Fruit fly (Drosophila melanogaster) whole organism, pupa: ENCODE measurements around the gene Jhbp7.

Experiments used
- CG10348 ChIP-seq: fragments of 200-800 bp; sonication (Bioruptor generic); IDR thresholded peaks from 2 replicates; pipeline ENCODE4 v1.3.6; 2022; ENCODE audit warnings: missing biosample characterization, missing genetic modification characterization
- CG14655 ChIP-seq: fragments of 200-800 bp; sonication (Bioruptor generic); optimal IDR thresholded peaks from 3 replicates; lab custom pipeline; 2017; ENCODE audit warnings: mild to moderate bottlenecking, missing biosample characterization, missing genetic modification reagents, missing genetic modification characterization
- CG15710 ChIP-seq: fragments of 200-800 bp; sonication (Bioruptor generic); optimal IDR thresholded peaks from 2 replicates; lab custom pipeline; 2018; ENCODE audit warnings: missing biosample characterization, mild to moderate bottlenecking, missing genetic modification characterization, moderate library complexity
- CG34367 ChIP-seq: fragments of 200-800 bp; sonication (Bioruptor generic); optimal IDR thresholded peaks from 2 replicates; lab custom pipeline; 2018; ENCODE audit warnings: missing biosample characterization, mild to moderate bottlenecking, missing genetic modification characterization
- CG4496 ChIP-seq: fragments of 200-800 bp; sonication (Bioruptor generic); IDR thresholded peaks from 3 replicates; pipeline ENCODE4 v1.3.6; 2022; ENCODE audit warnings: missing biosample characterization, missing genetic modification characterization
- CG8159 ChIP-seq: fragments of 200-800 bp; sonication (Bioruptor generic); optimal IDR thresholded peaks from 3 replicates; lab custom pipeline; 2018; ENCODE audit warnings: missing biosample characterization, mild to moderate bottlenecking, missing genetic modification characterization, moderate library complexity
- D1 ChIP-seq: fragments of 200-800 bp; sonication (Bioruptor generic); optimal IDR thresholded peaks from 2 replicates; lab custom pipeline; 2018; ENCODE audit warnings: missing biosample characterization, mild to moderate bottlenecking, missing genetic modification characterization, moderate library complexity
- EcR ChIP-seq: fragments of 200-800 bp; sonication (Bioruptor generic); optimal IDR thresholded peaks from 3 replicates; lab custom pipeline; 2019; ENCODE audit warnings: missing biosample characterization, missing genetic modification characterization, mild to moderate bottlenecking, moderate library complexity, missing genetic modification reagents
- Ets98B ChIP-seq: fragments of 200-800 bp; sonication (Bioruptor generic); IDR thresholded peaks from 2 replicates; pipeline ENCODE4 v1.3.6; 2022; ENCODE audit warnings: missing biosample characterization, missing genetic modification characterization
- Pif1A ChIP-seq: fragments of 200-800 bp; sonication (Bioruptor generic); optimal IDR thresholded peaks from 3 replicates; lab custom pipeline; 2016; ENCODE audit warnings: missing biosample characterization, missing genetic modification characterization
- Snoo ChIP-seq: fragments of 200-800 bp; sonication (Bioruptor generic); optimal IDR thresholded peaks from 3 replicates; lab custom pipeline; 2017; ENCODE audit warnings: missing biosample characterization, mild to moderate bottlenecking, missing genetic modification characterization, inconsistent platforms
- fd96Ca ChIP-seq: fragments of 200-800 bp; sonication (Bioruptor generic); IDR thresholded peaks from 3 replicates; pipeline ENCODE4 v1.3.6; 2022; ENCODE audit warnings: missing biosample characterization, missing genetic modification characterization
- rn ChIP-seq: fragments of 200-800 bp; sonication (Bioruptor generic); IDR thresholded peaks from 2 replicates; pipeline ENCODE4 v1.3.6; 2022; ENCODE audit warnings: missing biosample characterization, missing genetic modification characterization

DNA sequence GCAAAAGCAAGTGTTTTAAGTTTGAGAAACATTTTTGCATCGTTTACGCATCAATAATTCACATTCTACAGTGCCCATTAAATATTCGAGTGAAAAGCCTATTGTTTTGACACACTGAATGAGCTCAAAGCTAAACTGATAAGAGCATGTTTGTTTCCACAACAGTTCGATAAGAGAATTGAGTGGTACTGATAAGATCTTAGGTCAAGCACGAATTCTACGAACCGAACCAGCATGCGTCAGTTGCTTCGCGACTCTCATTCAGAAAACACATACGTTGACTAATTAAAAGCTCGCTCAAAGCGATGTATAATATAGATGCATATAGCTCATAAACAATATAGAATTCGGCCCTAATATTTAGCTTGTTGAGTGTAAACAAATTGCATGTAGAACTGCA, 28.2 kb upstream of the Jhbp7 start:
- no peak for TF ChIP-seq CG34367 (tag; lab: Kevin White, UChicago)
- no peak for TF ChIP-seq Snoo (tag; lab: Kevin White, UChicago)
- TF ChIP-seq CG8159 (tag; lab: Kevin White, UChicago) = no peak
- no peak for TF ChIP-seq EcR (GFP tag; lab: Kevin White, UChicago)
- TF ChIP-seq CG4496 (GFP tag; lab: Robert Waterston, UW) = no peak
- no peak for TF ChIP-seq rn (GFP tag; lab: Robert Waterston, UW)
- TF ChIP-seq Pif1A (GFP tag; lab: Kevin White, UChicago) = no peak
- no peak for TF ChIP-seq D1 (tag; lab: Kevin White, UChicago)
- TF ChIP-seq CG15710 (tag; lab: Kevin White, UChicago) = no peak
- TF ChIP-seq Ets98B (GFP tag; lab: Robert Waterston, UW) = no peak
- no peak for TF ChIP-seq CG14655
- no peak for TF ChIP-seq fd96Ca (GFP tag; lab: Robert Waterston, UW)
- TF ChIP-seq CG10348 = no peak
